Fruit fly (Drosophila melanogaster): ENCODE data around the gene CG13367.
A peak's percentile ranks its signal among the peaks of the same experiment; 100 is the strongest.

Gene CG13367

dm6 chrX:654949-655348, 10.4 kb downstream of the CG13367 start:
- TF ChIP-seq Sp1 (GFP tag; optimal IDR thresholded peaks at IDR 0.05): peak; percentile 97
- TF ChIP-seq CG9705 (GFP tag; optimal IDR thresholded peaks at IDR 0.05): peak; percentile 96
- peak; percentile 11 for TF ChIP-seq jim (GFP tag; optimal IDR thresholded peaks at IDR 0.05)
- peak; percentile 93 for TF ChIP-seq psq (GFP tag; optimal IDR thresholded peaks at IDR 0.05)
- TF ChIP-seq Jra (GFP tag; optimal IDR thresholded peaks at IDR 0.05): peak; percentile 93
- no peak for TF ChIP-seq Myc (optimal IDR thresholded peaks at IDR 0.05)
- TF ChIP-seq Rel (GFP tag; optimal IDR thresholded peaks at IDR 0.05): peak; percentile 95
- peak; percentile 94 for TF ChIP-seq Rel (tag; optimal IDR thresholded peaks at IDR 0.05)
- TF ChIP-seq sage (GFP tag; optimal IDR thresholded peaks at IDR 0.05): peak; percentile 91
- peak; percentile 98 for TF ChIP-seq ey (GFP tag; optimal IDR thresholded peaks at IDR 0.05)
- no peak for TF ChIP-seq CrebA (GFP tag; optimal IDR thresholded peaks at IDR 0.05; ENCODE audit: borderline replicate concordance)
- peak; percentile 93 for TF ChIP-seq woc (GFP tag; optimal IDR thresholded peaks at IDR 0.05)
- TF ChIP-seq rgr (GFP tag; optimal IDR thresholded peaks at IDR 0.05): peak; percentile 98
- TF ChIP-seq Hr83 (GFP tag; optimal IDR thresholded peaks at IDR 0.05; ENCODE audit: poor library complexity, severe bottlenecking): peak; percentile 94
- peak; percentile 98 for TF ChIP-seq h (GFP tag; optimal IDR thresholded peaks at IDR 0.05)
- no peak for TF ChIP-seq dl (GFP tag; optimal IDR thresholded peaks at IDR 0.05; ENCODE audit: insufficient read depth in 1 of 2, partially characterized antibody in 2 of 2)
- peak; percentile 95 for TF ChIP-seq sv (GFP tag; optimal IDR thresholded peaks at IDR 0.05)
- peak; percentile 97 for TF ChIP-seq fru (GFP tag; optimal IDR thresholded peaks at IDR 0.05)
- TF ChIP-seq dsf (GFP tag; optimal IDR thresholded peaks at IDR 0.05; ENCODE audit: borderline replicate concordance): peak; percentile 83
- TF ChIP-seq Abd-B (GFP tag; optimal IDR thresholded peaks at IDR 0.05): no peak
- peak; percentile 20 for TF ChIP-seq Dif (GFP tag; optimal IDR thresholded peaks at IDR 0.05; ENCODE audit: partially characterized antibody)
- TF ChIP-seq tai (GFP tag; optimal IDR thresholded peaks at IDR 0.05): no peak
- peak; percentile 87 for TF ChIP-seq Mio (GFP tag; optimal IDR thresholded peaks at IDR 0.05)
- TF ChIP-seq Hnf4 (GFP tag; optimal IDR thresholded peaks at IDR 0.05): peak; percentile 98
- peak; percentile 97 for TF ChIP-seq HLH106 (tag; optimal IDR thresholded peaks at IDR 0.05)
- no peak for TF ChIP-seq Dfd (GFP tag; optimal IDR thresholded peaks at IDR 0.05)
- TF ChIP-seq GATAd (GFP tag; optimal IDR thresholded peaks at IDR 0.05): no peak
- peak; percentile 92 for TF ChIP-seq dmrt93B (GFP tag; optimal IDR thresholded peaks at IDR 0.05)
- TF ChIP-seq OdsH (GFP tag; optimal IDR thresholded peaks at IDR 0.05): peak; percentile 95
- peak; percentile 82 to 98 for TF ChIP-seq foxo (GFP tag; optimal IDR thresholded peaks at IDR 0.05)
- TF ChIP-seq br (GFP tag; optimal IDR thresholded peaks at IDR 0.05): peak; percentile 97
- TF ChIP-seq usp (GFP tag; optimal IDR thresholded peaks at IDR 0.05): no peak
- peak; percentile 91 for TF ChIP-seq CG32264 (GFP tag; optimal IDR thresholded peaks at IDR 0.05)

- TF ChIP-seq woc (GFP tag; optimal IDR thresholded peaks at IDR 0.05) (no peak), dsf (GFP tag; optimal IDR thresholded peaks at IDR 0.05; ENCODE audit: borderline replicate concordance) (no peak), Rel (GFP tag; optimal IDR thresholded peaks at IDR 0.05) (no peak), Rel (tag; optimal IDR thresholded peaks at IDR 0.05) (no peak), N (GFP tag; optimal IDR thresholded peaks at IDR 0.05) (no peak), foxo (GFP tag; optimal IDR thresholded peaks at IDR 0.05) (no peak), psq (GFP tag; optimal IDR thresholded peaks at IDR 0.05) (no peak), usp (GFP tag; optimal IDR thresholded peaks at IDR 0.05) (no peak), Hnf4 (GFP tag; optimal IDR thresholded peaks at IDR 0.05) (no peak), CG9705 (GFP tag; optimal IDR thresholded peaks at IDR 0.05) (no peak), pan (optimal IDR thresholded peaks at IDR 0.05) (no peak), Vsx2 (GFP tag; optimal IDR thresholded peaks at IDR 0.05; ENCODE audit: partially characterized antibody) (no peak), Abd-B (GFP tag; optimal IDR thresholded peaks at IDR 0.05) (no peak), rgr (GFP tag; optimal IDR thresholded peaks at IDR 0.05) (no peak), jim (GFP tag; optimal IDR thresholded peaks at IDR 0.05) (no peak), tai (GFP tag; optimal IDR thresholded peaks at IDR 0.05) (no peak), ey (GFP tag; optimal IDR thresholded peaks at IDR 0.05) (no peak), OdsH (GFP tag; optimal IDR thresholded peaks at IDR 0.05) (no peak), GATAd (GFP tag; optimal IDR thresholded peaks at IDR 0.05) (no peak), Hr83 (GFP tag; optimal IDR thresholded peaks at IDR 0.05; ENCODE audit: poor library complexity, severe bottlenecking) (peak; percentile 11), Hr78 (GFP tag; optimal IDR thresholded peaks at IDR 0.05) (no peak), Jra (GFP tag; optimal IDR thresholded peaks at IDR 0.05) (no peak), sv (GFP tag; optimal IDR thresholded peaks at IDR 0.05) (no peak), h (GFP tag; optimal IDR thresholded peaks at IDR 0.05) (no peak), CrebA (GFP tag; optimal IDR thresholded peaks at IDR 0.05; ENCODE audit: borderline replicate concordance) (no peak), Myc (optimal IDR thresholded peaks at IDR 0.05) (peak; percentile 59), dmrt93B (GFP tag; optimal IDR thresholded peaks at IDR 0.05) (no peak), fru (GFP tag; optimal IDR thresholded peaks at IDR 0.05) (no peak), Mio (GFP tag; optimal IDR thresholded peaks at IDR 0.05) (no peak), dl (GFP tag; optimal IDR thresholded peaks at IDR 0.05; ENCODE audit: insufficient read depth in 1 of 2, partially characterized antibody in 2 of 2) (peak in 1 of 2 experiments; percentile 53), HLH106 (tag; optimal IDR thresholded peaks at IDR 0.05) (peak; percentile 9), Sp1 (GFP tag; optimal IDR thresholded peaks at IDR 0.05) (no peak), lola (GFP tag; optimal IDR thresholded peaks at IDR 0.05) (no peak), br (GFP tag; optimal IDR thresholded peaks at IDR 0.05) (no peak), Dif (GFP tag; optimal IDR thresholded peaks at IDR 0.05; ENCODE audit: partially characterized antibody) (peak; percentile 18), brk (GFP tag; optimal IDR thresholded peaks at IDR 0.05) (no peak), Dfd (GFP tag; optimal IDR thresholded peaks at IDR 0.05) (no peak)
Measured at dm6 chrX:655492-656379, 11.2 kb downstream of the CG13367 start, which contains the start of the genes Hmt4-20 and SkpA. TSS of gene Hmt4-20 (minus strand) at chrX:656033. TSS of gene SkpA (plus strand) at chrX:656114.

Measured in whole organism, wandering third instar larva.